Worm (Caenorhabditis elegans) whole organism, L1 larva: ENCODE measurements around the gene C56G2.5.

Source experiments
- C04F5.9 ChIP-seq: sonication (generic microtip); optimal IDR thresholded peaks from 2 replicates; lab custom pipeline; 2016; ENCODE audit warnings: missing genetic modification characterization, missing compliant biosample characterization
- Y116A8C.19 ChIP-seq: sonication (generic microtip); optimal IDR thresholded peaks from 2 replicates; lab custom pipeline; 2016; ENCODE audit warnings: missing compliant biosample characterization, missing genetic modification characterization, borderline replicate concordance
- aha-1 ChIP-seq: fragments of 150-350 bp; optimal IDR thresholded peaks from 2 replicates; lab custom pipeline; 2014; ENCODE audit warnings: missing biosample characterization, missing genetic modification characterization
- aly-2 ChIP-seq: fragments of 150-350 bp; optimal IDR thresholded peaks from 2 replicates; lab custom pipeline; 2014; ENCODE audit warnings: missing biosample characterization, missing genetic modification characterization
- ama-1 ChIP-seq: fragments of 150-350 bp; optimal IDR thresholded peaks from 2 replicates; lab custom pipeline; 2014
- blmp-1 ChIP-seq: fragments of 150-350 bp; optimal IDR thresholded peaks from 2 replicates; lab custom pipeline; 2014; ENCODE audit warnings: missing biosample characterization, missing genetic modification characterization
- ceh-82 ChIP-seq, 3 experiments: fragments of 150-350 bp in 1 of 3; sonication (generic microtip) in 2 of 3; optimal IDR thresholded peaks; 2 replicates each; lab custom pipeline; 2014 to 2017; ENCODE audit warnings: missing biosample characterization in 3 of 3, missing genetic modification characterization in 3 of 3
- ceh-88 ChIP-seq: fragments of 200-800 bp; sonication (Bioruptor generic); IDR thresholded peaks from 2 replicates; pipeline ENCODE4 v1.3.6; 2022; ENCODE audit warnings: missing genetic modification characterization, missing compliant biosample characterization
- ces-1 ChIP-seq: fragments of 150-350 bp; optimal IDR thresholded peaks from 2 replicates; lab custom pipeline; 2014; ENCODE audit warnings: missing biosample characterization, missing genetic modification reagents, missing genetic modification characterization
- dsc-1 ChIP-seq: sonication (generic microtip); optimal IDR thresholded peaks from 2 replicates; lab custom pipeline; 2016; ENCODE audit warnings: mild to moderate bottlenecking, missing genetic modification characterization, missing compliant biosample characterization
- egl-13 ChIP-seq: sonication (generic microtip); optimal IDR thresholded peaks from 2 replicates; lab custom pipeline; 2016; ENCODE audit warnings: missing genotype, missing genetic modification reagents, missing genetic modification characterization, missing compliant biosample characterization
- egl-27 ChIP-seq, 2 experiments: fragments of 150-350 bp in 1 of 2; sonication (generic microtip); optimal IDR thresholded peaks; 3 replicates each; lab custom pipeline; 2017 to 2018; ENCODE audit warnings: missing biosample characterization in 2 of 2, missing genetic modification characterization in 2 of 2, missing genetic modification reagents in 2 of 2
- fkh-10 ChIP-seq: sonication (generic microtip); optimal IDR thresholded peaks from 2 replicates; lab custom pipeline; 2017; ENCODE audit warnings: missing biosample characterization, missing genetic modification reagents, missing genetic modification characterization
- fkh-8 ChIP-seq: sonication (generic microtip); optimal IDR thresholded peaks from 2 replicates; lab custom pipeline; 2016; ENCODE audit warnings: mild to moderate bottlenecking, missing genetic modification characterization, missing compliant biosample characterization
- fos-1 ChIP-seq: fragments of 150-350 bp; optimal IDR thresholded peaks from 2 replicates; lab custom pipeline; 2014; ENCODE audit warnings: missing biosample characterization, missing genetic modification characterization
- grh-1 ChIP-seq: fragments of 200-800 bp; sonication (Bioruptor generic); IDR thresholded peaks from 2 replicates; pipeline ENCODE4 v1.3.6; 2022; ENCODE audit warnings: missing genetic modification reagents, missing genetic modification characterization, missing compliant biosample characterization
- hlh-17 ChIP-seq: fragments of 200-800 bp; sonication (Bioruptor generic); optimal IDR thresholded peaks from 2 replicates; lab custom pipeline; 2018; ENCODE audit warnings: missing genetic modification characterization, mild to moderate bottlenecking, missing compliant biosample characterization, moderate library complexity, borderline replicate concordance
- isw-1 ChIP-seq: fragments of 200-800 bp; sonication (Bioruptor generic); IDR thresholded peaks from 2 replicates; pipeline ENCODE4 v1.3.6; 2022; ENCODE audit warnings: missing genetic modification characterization, missing compliant biosample characterization
- lin-14 ChIP-seq: fragments of 200-800 bp; sonication (Bioruptor generic); optimal IDR thresholded peaks from 2 replicates; lab custom pipeline; 2018; ENCODE audit warnings: mild to moderate bottlenecking, missing genetic modification characterization, moderate library complexity, missing compliant biosample characterization
- lin-39 ChIP-seq: fragments of 150-350 bp; optimal IDR thresholded peaks from 2 replicates; lab custom pipeline; 2014; ENCODE audit warnings: missing biosample characterization, missing genetic modification reagents, missing genetic modification characterization
- lsy-2 ChIP-seq, 2 experiments: fragments of 150-350 bp; optimal IDR thresholded peaks; 2 replicates each; lab custom pipeline; 2014; ENCODE audit warnings: missing biosample characterization in 2 of 2, missing genetic modification characterization in 2 of 2
- nhr-11 ChIP-seq: fragments of 150-350 bp; optimal IDR thresholded peaks from 2 replicates; lab custom pipeline; 2014; ENCODE audit warnings: missing biosample characterization, missing genetic modification characterization
- nhr-20 ChIP-seq: sonication (generic microtip); optimal IDR thresholded peaks from 2 replicates; lab custom pipeline; 2016; ENCODE audit warnings: mild to moderate bottlenecking, missing genetic modification characterization, missing compliant biosample characterization
- nhr-28 ChIP-seq: fragments of 150-350 bp; optimal IDR thresholded peaks from 2 replicates; lab custom pipeline; 2014; ENCODE audit warnings: missing biosample characterization, missing genetic modification characterization
- nhr-47 ChIP-seq: sonication (generic microtip); optimal IDR thresholded peaks from 2 replicates; lab custom pipeline; 2016; ENCODE audit warnings: mild to moderate bottlenecking, missing genetic modification characterization, moderate library complexity, missing compliant biosample characterization
- nhr-71 ChIP-seq: sonication (generic microtip); optimal IDR thresholded peaks from 2 replicates; lab custom pipeline; 2016; ENCODE audit warnings: mild to moderate bottlenecking, missing genetic modification characterization, moderate library complexity, missing compliant biosample characterization
- nhr-85 ChIP-seq: sonication (generic microtip); peaks from one replicate; lab custom pipeline; 2016; ENCODE audit warnings: missing genetic modification characterization, inconsistent platforms, missing compliant biosample characterization
- pax-3 ChIP-seq: fragments of 200-800 bp; sonication (Bioruptor generic); optimal IDR thresholded peaks from 2 replicates; lab custom pipeline; 2018; ENCODE audit warnings: mild to moderate bottlenecking, missing genetic modification characterization, moderate library complexity, missing compliant biosample characterization
- snpc-4 ChIP-seq: fragments of 150-350 bp; optimal IDR thresholded peaks from 2 replicates; lab custom pipeline; 2014; ENCODE audit warnings: missing biosample characterization, missing genetic modification characterization
- tbx-2 ChIP-seq: sonication (generic microtip); optimal IDR thresholded peaks from 2 replicates; lab custom pipeline; 2016; ENCODE audit warnings: missing genetic modification characterization, missing compliant biosample characterization
- unc-130 ChIP-seq: fragments of 150-350 bp; optimal IDR thresholded peaks from 2 replicates; lab custom pipeline; 2017; ENCODE audit warnings: missing biosample characterization, missing genetic modification characterization, inconsistent platforms
- unc-62 ChIP-seq: fragments of 150-350 bp; optimal IDR thresholded peaks from 2 replicates; lab custom pipeline; 2014; ENCODE audit warnings: missing biosample characterization, missing genetic modification reagents, missing genetic modification characterization
- xbp-1 ChIP-seq: sonication (generic microtip); optimal IDR thresholded peaks from 2 replicates; lab custom pipeline; 2016; ENCODE audit warnings: missing genetic modification characterization, missing compliant biosample characterization
- zag-1 ChIP-seq: fragments of 150-350 bp; optimal IDR thresholded peaks from 2 replicates; lab custom pipeline; 2014; ENCODE audit warnings: missing biosample characterization, missing genetic modification characterization
- zip-4 ChIP-seq: fragments of 200-800 bp; sonication (Bioruptor generic); optimal IDR thresholded peaks from 2 replicates; lab custom pipeline; 2018; ENCODE audit warnings: mild to moderate bottlenecking, missing genetic modification characterization, moderate library complexity, missing compliant biosample characterization
- ztf-11 ChIP-seq, 2 experiments: sonication (generic microtip); optimal IDR thresholded peaks; 2 replicates each; lab custom pipeline; 2016 to 2017; ENCODE audit warnings: missing genetic modification characterization in 2 of 2, missing biosample characterization in 1 of 2, missing compliant biosample characterization in 1 of 2
- ztf-4 ChIP-seq: fragments of 150-350 bp; optimal IDR thresholded peaks from 2 replicates; lab custom pipeline; 2014; ENCODE audit warnings: missing biosample characterization, missing genetic modification characterization

The C56G2.5 gene

ce11 chrIII:6312244-6312643 is 11.8 kb downstream of the C56G2.5 start:
- no peak for TF ChIP-seq lin-39 (tag; lab: Kevin White, UChicago)
- TF ChIP-seq lin-14 (GFP tag; lab: Kevin White, UChicago) = peak; percentile 32

ce11 chrIII:6311452-6311851 is 12.6 kb downstream of the C56G2.5 start:
- TF ChIP-seq zag-1 (tag; lab: Kevin White, UChicago) = no peak
- peak; percentile 52 for TF ChIP-seq fkh-8 (tag; lab: Kevin White, UChicago)
- TF ChIP-seq nhr-47 (tag; lab: Kevin White, UChicago) = peak; percentile 24
- TF ChIP-seq, all 84 proteins: peak for 2

ce11 chrIII:6310352-6310751 is 13.7 kb downstream of the C56G2.5 start:
- TF ChIP-seq nhr-71 = peak; percentile 8
- TF ChIP-seq ceh-82 (tag; optimal IDR thresholded peaks at IDR 0.05; lab: Kevin White, UChicago) = peak in 1 of 3 experiments; percentile 2
- TF ChIP-seq xbp-1 (tag; lab: Kevin White, UChicago) = no peak
- TF ChIP-seq aha-1 (tag; lab: Kevin White, UChicago) = no peak
- no peak for TF ChIP-seq zip-4
- TF ChIP-seq zag-1 (tag; lab: Kevin White, UChicago) = no peak
- no peak for TF ChIP-seq pax-3 (tag; lab: Kevin White, UChicago)
- peak; percentile 66 for TF ChIP-seq lin-14 (GFP tag; lab: Kevin White, UChicago)
- peak in 1 of 2 experiments; percentile 5 for TF ChIP-seq lsy-2 (tag; optimal IDR thresholded peaks at IDR 0.05; lab: Kevin White, UChicago)
- TF ChIP-seq ama-1 (lab: Kevin White, UChicago) = no peak
- TF ChIP-seq ces-1 (GFP tag; lab: Kevin White, UChicago) = peak; percentile 30
- TF ChIP-seq unc-62 = no peak
- peak; percentile 87 for TF ChIP-seq fkh-10 (GFP tag; lab: Kevin White, UChicago)
- no peak for TF ChIP-seq ceh-88

- TF ChIP-seq C04F5.9 (no peak), nhr-47 (tag; lab: Kevin White, UChicago) (no peak), unc-130 (no peak), aha-1 (tag; lab: Kevin White, UChicago) (no peak), nhr-85 (tag; lab: Kevin White, UChicago) (no peak), snpc-4 (tag; lab: Kevin White, UChicago) (no peak), blmp-1 (no peak), egl-27 (tag; optimal IDR thresholded peaks at IDR 0.05; lab: Kevin White, UChicago) (no peak), ztf-4 (tag; lab: Kevin White, UChicago) (no peak), Y116A8C.19 (tag; lab: Kevin White, UChicago) (no peak), egl-13 (tag; lab: Kevin White, UChicago) (no peak), nhr-11 (no peak), dsc-1 (tag; lab: Kevin White, UChicago) (no peak)
Measured at ce11 chrIII:6309066-6309465, 15.0 kb downstream of the C56G2.5 start, which contains the start of gene gar-2. Gene gar-2 (plus strand): TSS chrIII:6309366.

ce11 chrIII:6307832-6308231 is 16.2 kb downstream of the C56G2.5 start:
- TF ChIP-seq tbx-2 (tag; lab: Kevin White, UChicago) (no peak), fkh-10 (GFP tag; lab: Kevin White, UChicago) (peak; percentile 67), zag-1 (tag; lab: Kevin White, UChicago) (no peak), lsy-2 (tag; optimal IDR thresholded peaks at IDR 0.05; lab: Kevin White, UChicago) (peak in 1 of 2 experiments; percentile 27), lin-14 (GFP tag; lab: Kevin White, UChicago) (peak; percentile 66), aly-2 (no peak), nhr-28 (tag; lab: Kevin White, UChicago) (no peak), ztf-11 (tag; optimal IDR thresholded peaks at IDR 0.05; lab: Kevin White, UChicago) (no peak), nhr-20 (tag; lab: Kevin White, UChicago) (no peak), nhr-71 (peak; percentile 9), nhr-11 (no peak), grh-1 (GFP tag; lab: Robert Waterston, UW) (no peak), hlh-17 (GFP tag; lab: Kevin White, UChicago) (no peak), isw-1 (no peak), fos-1 (tag; lab: Kevin White, UChicago) (no peak)
